Fruit fly (Drosophila melanogaster): ENCODE measurements around the gene Ugt36A1.

Gene Ugt36A1

dm6 chr2L:3580668-3581172 is 38.2 kb upstream of the Ugt36A1 start, which contains the start of gene sob (continued):
- TF ChIP-seq CG17328 (GFP tag; IDR thresholded peaks at IDR 0.05) (0 out of 2 replicates have a peak, but pooled peaks have one; percentile 15), CG10209 (GFP tag; optimal IDR thresholded peaks at IDR 0.05) (no peak), CG9437 (GFP tag; optimal IDR thresholded peaks at IDR 0.05) (peak; percentile 4), CG31365 (tag; optimal IDR thresholded peaks at IDR 0.05) (no peak), nau (GFP tag; optimal IDR thresholded peaks at IDR 0.05) (peak; percentile 1), so (GFP tag; IDR thresholded peaks at IDR 0.05) (peak; percentile 27; the same call in 1 of the 3 replicates), Deaf1 (tag; optimal IDR thresholded peaks at IDR 0.05) (peak; percentile 29), HLH4C (GFP tag; IDR thresholded peaks at IDR 0.05; ENCODE audit: partially characterized antibody) (0 out of 3 replicates have a peak, but pooled peaks have one; percentile 16), CG32532 (GFP tag; IDR thresholded peaks at IDR 0.05) (peak; percentile 83; the same call in 1 of the 2 replicates), CG5953 (GFP tag; IDR thresholded peaks at IDR 0.05) (no peak), Fer1 (GFP tag; optimal IDR thresholded peaks at IDR 0.05) (no peak), Max (GFP tag; optimal IDR thresholded peaks at IDR 0.05) (no peak), cato (GFP tag; optimal IDR thresholded peaks at IDR 0.05; ENCODE audit: borderline replicate concordance) (no peak), rib (GFP tag; IDR thresholded peaks at IDR 0.05) (peak; percentile 31; the same call in 1 of the 2 replicates), CG12942 (GFP tag; optimal IDR thresholded peaks at IDR 0.05) (no peak), CG10147 (GFP tag; optimal IDR thresholded peaks at IDR 0.05) (no peak), CG7357 (GFP tag; IDR thresholded peaks at IDR 0.05) (no peak), MTF-1 (GFP tag; optimal IDR thresholded peaks at IDR 0.05; ENCODE audit: borderline replicate concordance) (no peak), odd (GFP tag; optimal IDR thresholded peaks at IDR 0.05) (peak; percentile 75), CG43689 (GFP tag; IDR thresholded peaks at IDR 0.05) (no peak), tna (GFP tag; IDR thresholded peaks at IDR 0.05; ENCODE audit: partially characterized antibody) (no peak; the same call in 1 of the 2 replicates), Hey (tag; optimal IDR thresholded peaks at IDR 0.05) (no peak), Lhr (GFP tag; optimal IDR thresholded peaks at IDR 0.05) (no peak), Dll (GFP tag; IDR thresholded peaks at IDR 0.05; ENCODE audit: partially characterized antibody) (peak; percentile 80), fru (optimal IDR thresholded peaks at IDR 0.05) (no peak), CG4617 (GFP tag; optimal IDR thresholded peaks at IDR 0.05; ENCODE audit: borderline replicate concordance) (no peak), CG9727 (GFP tag; optimal IDR thresholded peaks at IDR 0.05) (no peak), CG1529 (GFP tag; optimal IDR thresholded peaks at IDR 0.05) (no peak), gfzf (GFP tag; optimal IDR thresholded peaks at IDR 0.05) (no peak), Ptx1 (GFP tag; IDR thresholded peaks at IDR 0.05) (no peak), CG8089 (GFP tag; optimal IDR thresholded peaks at IDR 0.05) (no peak), NC2α (GFP tag; optimal IDR thresholded peaks at IDR 0.05) (no peak), CG12744 (GFP tag; optimal IDR thresholded peaks at IDR 0.05) (no peak), CG14667 (GFP tag; IDR thresholded peaks at IDR 0.05) (no peak), esg (GFP tag; conservative IDR thresholded peaks at IDR 0.05) (no peak), CG33213 (GFP tag; optimal IDR thresholded peaks at IDR 0.05) (no peak), CG4707 (GFP tag; optimal IDR thresholded peaks at IDR 0.05) (no peak), CG1792 (GFP tag; optimal IDR thresholded peaks at IDR 0.05) (no peak), CG10959 (GFP tag; IDR thresholded peaks at IDR 0.05) (no peak), ap (GFP tag; IDR thresholded peaks at IDR 0.05) (no peak), pan (optimal IDR thresholded peaks at IDR 0.05) (no peak), pan (GFP tag; optimal IDR thresholded peaks at IDR 0.05 in 1 of 2, IDR thresholded peaks at IDR 0.05 in 1 of 2) (no peak), Lpt (GFP tag; optimal IDR thresholded peaks at IDR 0.05) (no peak), CG11398 (GFP tag; optimal IDR thresholded peaks at IDR 0.05) (no peak), bowl (GFP tag; IDR thresholded peaks at IDR 0.05) (peak; percentile 41; the same call in 1 of the 2 replicates), CG17802 (tag; optimal IDR thresholded peaks at IDR 0.05) (no peak), Gug (GFP tag; IDR thresholded peaks at IDR 0.05) (no peak), Hr78 (GFP tag; optimal IDR thresholded peaks at IDR 0.05) (no peak), Hr39 (optimal IDR thresholded peaks at IDR 0.05) (no peak), ci (GFP tag; IDR thresholded peaks at IDR 0.05) (peak; percentile 72; the same call in 2 of the 3 replicates), sens-2 (GFP tag; IDR thresholded peaks at IDR 0.05) (peak; percentile 69)
